Fruit fly (Drosophila melanogaster) whole organism, wandering third instar larva: ENCODE data around the gene GABA-B-R2.

Experiments
- Abd-B ChIP-seq: fragments of >200 bp; optimal IDR thresholded peaks from 2 replicates; lab custom pipeline; 2017; ENCODE audit warnings: missing biosample characterization, missing genetic modification characterization
- CG32264 ChIP-seq: fragments of 200-800 bp; sonication (Bioruptor generic); optimal IDR thresholded peaks from 2 replicates; lab custom pipeline; 2016; ENCODE audit warnings: missing biosample characterization, missing genetic modification characterization
- CrebA ChIP-seq: fragments of 200-800 bp; sonication (Bioruptor generic); optimal IDR thresholded peaks from 2 replicates; lab custom pipeline; 2016; ENCODE audit warnings: missing biosample characterization, mild to moderate bottlenecking, missing genetic modification characterization, borderline replicate concordance
- Dfd ChIP-seq: fragments of >200 bp; optimal IDR thresholded peaks from 2 replicates; lab custom pipeline; 2017; ENCODE audit warnings: missing biosample characterization, missing genetic modification characterization
- GATAd ChIP-seq: sonication (Bioruptor generic); optimal IDR thresholded peaks from 2 replicates; lab custom pipeline; 2016; ENCODE audit warnings: missing biosample characterization, missing genetic modification characterization
- HLH106 ChIP-seq: fragments of 200-800 bp; optimal IDR thresholded peaks from 3 replicates; lab custom pipeline; 2019; ENCODE audit warnings: missing biosample characterization, mild to moderate bottlenecking, missing genetic modification characterization, moderate library complexity
- Hnf4 ChIP-seq: fragments of 200-800 bp; sonication (Bioruptor generic); optimal IDR thresholded peaks from 2 replicates; lab custom pipeline; 2016; ENCODE audit warnings: missing biosample characterization, mild to moderate bottlenecking, missing genetic modification characterization
- Hr78 ChIP-seq: fragments of >200 bp; optimal IDR thresholded peaks from 2 replicates; lab custom pipeline; 2017; ENCODE audit warnings: missing biosample characterization, missing genetic modification characterization
- Hr83 ChIP-seq: fragments of 200-300 bp; sonication (Bioruptor generic); optimal IDR thresholded peaks from 2 replicates; lab custom pipeline; 2016; ENCODE audit warnings: missing biosample characterization, mild to moderate bottlenecking, missing genetic modification characterization, moderate library complexity; ENCODE audit not compliant: poor library complexity, severe bottlenecking
- Jra ChIP-seq: sonication (Bioruptor generic); optimal IDR thresholded peaks from 2 replicates; lab custom pipeline; 2016; ENCODE audit warnings: missing biosample characterization, missing genetic modification characterization
- Mio ChIP-seq: sonication (Bioruptor generic); optimal IDR thresholded peaks from 2 replicates; lab custom pipeline; 2016; ENCODE audit warnings: missing biosample characterization, missing genetic modification characterization
- Myc ChIP-seq: fragments of >200 bp; optimal IDR thresholded peaks from 2 replicates; lab custom pipeline; 2017
- N ChIP-seq: fragments of >200 bp; optimal IDR thresholded peaks from 2 replicates; lab custom pipeline; 2018; ENCODE audit warnings: missing biosample characterization, missing external identifiers, missing genetic modification characterization
- OdsH ChIP-seq: fragments of 200-800 bp; sonication (Bioruptor generic); optimal IDR thresholded peaks from 2 replicates; lab custom pipeline; 2016; ENCODE audit warnings: missing biosample characterization, mild to moderate bottlenecking, missing genetic modification characterization
- Rel ChIP-seq, 2 experiments: fragments of 200-800 bp; sonication (Bioruptor generic) in 1 of 2; optimal IDR thresholded peaks; 2 replicates in 1 of 2; 3 replicates in 1 of 2; lab custom pipeline; 2016 to 2019; ENCODE audit warnings: mild to moderate bottlenecking in 2 of 2, missing biosample characterization in 2 of 2, missing genetic modification characterization in 2 of 2, moderate library complexity in 1 of 2
- Sp1 ChIP-seq: fragments of 200-800 bp; sonication (Bioruptor generic); optimal IDR thresholded peaks from 3 replicates; lab custom pipeline; 2019; ENCODE audit warnings: missing biosample characterization, mild to moderate bottlenecking, missing genetic modification characterization, moderate library complexity
- Vsx2 ChIP-seq: fragments of 200-300, 225-300 bp; sonication (Bioruptor generic); optimal IDR thresholded peaks from 2 replicates; lab custom pipeline; 2018; ENCODE audit warnings: missing biosample characterization, missing genetic modification characterization; ENCODE audit not compliant: partially characterized antibody
- brk ChIP-seq: fragments of 200-800 bp; sonication (Bioruptor generic); optimal IDR thresholded peaks from 2 replicates; lab custom pipeline; 2016; ENCODE audit warnings: missing biosample characterization, mild to moderate bottlenecking, missing genetic modification characterization
- dmrt93B ChIP-seq: fragments of 200-800 bp; sonication (Bioruptor generic); optimal IDR thresholded peaks from 2 replicates; lab custom pipeline; 2018; ENCODE audit warnings: missing biosample characterization, mild to moderate bottlenecking, missing genetic modification characterization
- dsf ChIP-seq: sonication (Bioruptor generic); optimal IDR thresholded peaks from 2 replicates; lab custom pipeline; 2016; ENCODE audit warnings: missing biosample characterization, missing genetic modification characterization, borderline replicate concordance
- foxo ChIP-seq, 2 experiments: fragments of 200-800 bp; sonication (Bioruptor generic); optimal IDR thresholded peaks; 2 replicates in 1 of 2; 3 replicates in 1 of 2; lab custom pipeline; 2016 to 2017; ENCODE audit warnings: missing biosample characterization in 2 of 2, missing genetic modification characterization in 2 of 2
- fru ChIP-seq: fragments of 200-800 bp; sonication (Bioruptor generic); optimal IDR thresholded peaks from 3 replicates; lab custom pipeline; 2016; ENCODE audit warnings: missing biosample characterization, mild to moderate bottlenecking, missing genetic modification characterization
- psq ChIP-seq: fragments of 200-800 bp; sonication (Bioruptor generic); optimal IDR thresholded peaks from 3 replicates; lab custom pipeline; 2017; ENCODE audit warnings: missing biosample characterization, mild to moderate bottlenecking, missing genetic modification characterization, moderate library complexity
- sage ChIP-seq: fragments of 200-800 bp; sonication (Bioruptor generic); optimal IDR thresholded peaks from 2 replicates; lab custom pipeline; 2016; ENCODE audit warnings: missing biosample characterization, mild to moderate bottlenecking, missing genetic modification characterization
- sv ChIP-seq: fragments of 200-800 bp; sonication (Bioruptor generic); optimal IDR thresholded peaks from 3 replicates; lab custom pipeline; 2016; ENCODE audit warnings: missing biosample characterization, missing genetic modification characterization
- usp ChIP-seq: fragments of >200 bp; optimal IDR thresholded peaks from 2 replicates; lab custom pipeline; 2017; ENCODE audit warnings: missing biosample characterization, missing genetic modification characterization

The GABA-B-R2 gene

dm6 chr3R:21748954-21749920 is 26.4 kb downstream of the GABA-B-R2 start, which contains the start of gene CG31233:
CG31233 (plus strand) TSS chr3R:21749853.
- TF ChIP-seq Sp1 (GFP tag; lab: Kevin White, UChicago) (no peak), CrebA (no peak), psq (GFP tag; lab: Kevin White, UChicago) (no peak), Jra (GFP tag; lab: Kevin White, UChicago) (no peak), dmrt93B (GFP tag; lab: Kevin White, UChicago) (no peak), sage (GFP tag; lab: Kevin White, UChicago) (no peak), Hnf4 (no peak), Abd-B (GFP tag; lab: Kevin White, UChicago) (no peak), CG32264 (GFP tag; lab: Kevin White, UChicago) (no peak), Myc (lab: Kevin White, UChicago) (no peak), usp (no peak), HLH106 (tag; lab: Kevin White, UChicago) (no peak)

- TF ChIP-seq psq (GFP tag; lab: Kevin White, UChicago) (no peak), HLH106 (tag; lab: Kevin White, UChicago) (no peak)
Measured at dm6 chr3R:21745887-21746286, 29.8 kb downstream of the GABA-B-R2 start.

dm6 chr3R:21744988-21745387 is 30.7 kb downstream of the GABA-B-R2 start, which contains the start of gene CG31343:
CG31343 (plus strand) TSS chr3R:21745266.
- TF ChIP-seq Sp1 (GFP tag; lab: Kevin White, UChicago): no peak
- TF ChIP-seq Vsx2 (GFP tag; lab: Kevin White, UChicago): no peak
- TF ChIP-seq dsf: no peak
- TF ChIP-seq sv (GFP tag; lab: Kevin White, UChicago): no peak
- no peak for TF ChIP-seq Hnf4
- no peak for TF ChIP-seq HLH106 (tag; lab: Kevin White, UChicago)
- TF ChIP-seq Abd-B (GFP tag; lab: Kevin White, UChicago): no peak
- no peak for TF ChIP-seq OdsH
- no peak for TF ChIP-seq Rel (GFP tag; optimal IDR thresholded peaks at IDR 0.05; lab: Kevin White, UChicago)
- TF ChIP-seq Rel (tag; optimal IDR thresholded peaks at IDR 0.05; lab: Kevin White, UChicago): no peak
- no peak for TF ChIP-seq brk (GFP tag; lab: Kevin White, UChicago)
- TF ChIP-seq dmrt93B (GFP tag; lab: Kevin White, UChicago): no peak
- TF ChIP-seq Hr78 (GFP tag; lab: Kevin White, UChicago): no peak
- TF ChIP-seq usp: no peak
- TF ChIP-seq Mio (GFP tag; lab: Kevin White, UChicago): no peak
- TF ChIP-seq Dfd (GFP tag; lab: Kevin White, UChicago): no peak
- no peak for TF ChIP-seq Hr83 (GFP tag; lab: Kevin White, UChicago)
- no peak for TF ChIP-seq Jra (GFP tag; lab: Kevin White, UChicago)
- TF ChIP-seq N (GFP tag; lab: Kevin White, UChicago): no peak
- TF ChIP-seq foxo (GFP tag; optimal IDR thresholded peaks at IDR 0.05; lab: Kevin White, UChicago): no peak
- no peak for TF ChIP-seq GATAd

DNA sequence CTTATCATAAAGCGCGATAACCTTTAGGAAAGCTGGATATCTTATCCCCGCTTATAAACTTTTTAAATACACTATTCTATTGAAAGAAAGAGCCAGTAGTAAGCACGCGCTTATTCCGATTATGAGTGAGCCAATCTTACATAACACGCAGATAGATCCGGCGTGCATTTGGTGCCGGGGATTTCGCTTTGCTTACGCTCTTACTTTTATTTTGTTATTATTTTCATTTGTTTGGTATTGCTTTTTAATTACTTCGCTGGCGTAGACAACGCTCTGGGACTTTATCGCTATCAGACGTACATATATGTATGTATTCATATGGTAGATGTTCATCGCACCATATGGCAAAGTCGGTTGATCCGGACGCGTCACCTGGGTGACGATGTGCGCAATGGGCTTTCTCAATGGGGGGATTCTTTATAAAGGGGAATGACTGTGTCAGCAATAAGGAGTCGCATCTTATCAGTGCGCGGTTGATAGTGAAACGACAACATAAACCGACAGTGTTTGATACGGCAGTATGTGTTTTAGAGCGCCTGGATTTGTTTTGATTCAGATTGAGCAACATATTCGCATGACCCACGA is 34.8 kb downstream of the GABA-B-R2 start:
- TF ChIP-seq fru (GFP tag; lab: Kevin White, UChicago) (no peak), Jra (GFP tag; lab: Kevin White, UChicago) (peak; percentile 60), Rel (GFP tag; optimal IDR thresholded peaks at IDR 0.05; lab: Kevin White, UChicago) (no peak), Rel (tag; optimal IDR thresholded peaks at IDR 0.05; lab: Kevin White, UChicago) (peak; percentile 95), CrebA (peak; percentile 9)

DNA sequence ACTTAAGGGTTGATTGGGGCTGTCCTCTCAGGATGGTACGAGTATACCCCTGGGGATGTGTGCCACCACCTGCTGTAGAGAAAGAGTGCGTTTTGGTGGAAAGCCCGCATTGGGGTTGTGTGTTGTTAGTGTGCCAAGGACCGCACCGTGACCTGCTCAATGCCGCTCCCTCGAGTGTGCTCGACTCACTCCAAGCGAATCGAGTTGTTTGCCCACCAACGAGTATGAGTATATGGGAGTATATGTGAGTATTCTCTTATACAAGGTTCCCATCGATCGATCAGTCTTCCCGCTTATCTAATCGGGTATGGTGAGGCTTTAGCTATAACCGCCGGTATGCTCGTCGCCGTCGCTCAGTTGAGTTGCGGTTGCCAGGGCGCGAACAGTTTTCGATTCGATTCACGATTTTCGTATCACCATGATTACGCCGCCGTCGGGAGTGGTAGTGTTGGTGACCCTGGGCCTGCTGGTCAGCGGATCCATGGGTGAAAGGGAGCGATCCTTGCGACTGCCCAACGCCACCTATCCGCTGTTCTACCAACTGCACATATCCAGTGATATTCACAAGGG is 35.8 kb downstream of the GABA-B-R2 start, which contains the start of gene CG5849:
CG5849 (plus strand) TSS at position 356 of the 570 bp plus-strand sequence.
- TF ChIP-seq brk (GFP tag; lab: Kevin White, UChicago) (no peak), Rel (GFP tag; optimal IDR thresholded peaks at IDR 0.05; lab: Kevin White, UChicago) (no peak), Rel (tag; optimal IDR thresholded peaks at IDR 0.05; lab: Kevin White, UChicago) (peak; percentile 42)
